Worm (Caenorhabditis elegans) whole organism, L4 larva: ENCODE data around the gene egas-1.

ENCODE experiments used
- F37D6.2 ChIP-seq: sonication (generic microtip); optimal IDR thresholded peaks from 2 replicates; lab custom pipeline; 2016; ENCODE audit warnings: mild to moderate bottlenecking, missing genetic modification characterization, missing compliant biosample characterization
- R02D3.7 ChIP-seq: fragments of 150-350 bp; sonication (generic microtip); optimal IDR thresholded peaks from 3 replicates; lab custom pipeline; 2014; ENCODE audit warnings: missing biosample characterization, missing genetic modification characterization
- ZK546.5 ChIP-seq, 2 experiments: sonication (generic microtip); optimal IDR thresholded peaks; 2 replicates each; lab custom pipeline; 2017; ENCODE audit warnings: missing biosample characterization in 2 of 2, missing genetic modification characterization in 2 of 2
- aha-1 ChIP-seq: fragments of 150-350 bp; peaks from one replicate; lab custom pipeline; 2014; ENCODE audit warnings: missing biosample characterization, missing genetic modification characterization
- ama-1 ChIP-seq: fragments of 150-350 bp; optimal IDR thresholded peaks from 2 replicates; lab custom pipeline; 2014; ENCODE audit warnings: inconsistent platforms, mixed read lengths
- attf-4 ChIP-seq: sonication (generic microtip); optimal IDR thresholded peaks from 3 replicates; lab custom pipeline; 2017; ENCODE audit warnings: missing biosample characterization, missing genetic modification characterization
- ceh-28 ChIP-seq: fragments of 150-350 bp; optimal IDR thresholded peaks from 2 replicates; lab custom pipeline; 2014; ENCODE audit warnings: missing biosample characterization, missing genetic modification reagents, missing genetic modification characterization
- daf-19 ChIP-seq: fragments of 200-800 bp; sonication (Bioruptor generic); conservative IDR thresholded peaks from 2 replicates; pipeline ENCODE4 v1.3.6; 2022; ENCODE audit warnings: missing genetic modification characterization, missing compliant biosample characterization
- dmd-8 ChIP-seq: fragments of 200-800 bp; sonication (Bioruptor generic); IDR thresholded peaks from 2 replicates; pipeline ENCODE4 v1.3.6; 2022; ENCODE audit warnings: missing genetic modification characterization, missing compliant biosample characterization
- dve-1 ChIP-seq: sonication (generic microtip); optimal IDR thresholded peaks from 2 replicates; lab custom pipeline; 2017; ENCODE audit warnings: antibody characterized with exemption, mild to moderate bottlenecking, missing genetic modification characterization, missing compliant biosample characterization; ENCODE audit not compliant: insufficient read depth
- fkh-10 ChIP-seq: fragments of 150-350 bp; optimal IDR thresholded peaks from 2 replicates; lab custom pipeline; 2014; ENCODE audit warnings: missing biosample characterization, missing genetic modification reagents, missing genetic modification characterization
- gei-8 ChIP-seq: fragments of 200-800 bp; sonication (Bioruptor generic); optimal IDR thresholded peaks from 2 replicates; lab custom pipeline; 2018; ENCODE audit warnings: mild to moderate bottlenecking, missing genetic modification characterization, missing compliant biosample characterization
- hif-1 ChIP-seq, 2 experiments: sonication (generic microtip); optimal IDR thresholded peaks; 2 replicates each; lab custom pipeline; 2016 to 2017; ENCODE audit warnings: missing compliant biosample characterization in 2 of 2, missing genetic modification characterization in 2 of 2, missing genetic modification reagents in 2 of 2, missing genotype in 2 of 2, mild to moderate bottlenecking in 1 of 2
- hmg-1.1 ChIP-seq: fragments of 200-800 bp; sonication (Bioruptor generic); IDR thresholded peaks from 2 replicates; pipeline ENCODE4 v1.3.6; 2022; ENCODE audit warnings: missing genetic modification reagents, missing genetic modification characterization, missing compliant biosample characterization
- lin-29 ChIP-seq: fragments of 200-800 bp; sonication (Bioruptor generic); IDR thresholded peaks from 2 replicates; pipeline ENCODE4 v1.3.6; 2022; ENCODE audit warnings: missing genetic modification reagents, missing genetic modification characterization, missing compliant biosample characterization
- lsy-2 ChIP-seq, 2 experiments: fragments of 150-350 bp in 1 of 2; sonication (generic microtip) in 1 of 2; optimal IDR thresholded peaks; 2 replicates each; lab custom pipeline; 2014 to 2017; ENCODE audit warnings: missing biosample characterization in 2 of 2, missing genetic modification characterization in 2 of 2
- madf-9 ChIP-seq: fragments of 200-800 bp; sonication (Bioruptor generic); conservative IDR thresholded peaks from 2 replicates; pipeline ENCODE4 v1.3.6; 2022; ENCODE audit warnings: missing genetic modification reagents, missing genetic modification characterization, missing compliant biosample characterization
- mep-1 ChIP-seq: fragments of 150-350 bp; sonication (generic microtip); optimal IDR thresholded peaks from 3 replicates; lab custom pipeline; 2014; ENCODE audit warnings: missing biosample characterization, missing genetic modification characterization
- mxl-3 ChIP-seq: fragments of 200-800 bp; sonication (Bioruptor generic); optimal IDR thresholded peaks from 2 replicates; lab custom pipeline; 2018; ENCODE audit warnings: mild to moderate bottlenecking, missing genetic modification characterization, missing compliant biosample characterization
- nhr-10 ChIP-seq: fragments of 150-350 bp; optimal IDR thresholded peaks from 2 replicates; lab custom pipeline; 2014; ENCODE audit warnings: missing biosample characterization, missing genetic modification characterization
- nhr-237 ChIP-seq: sonication (generic microtip); optimal IDR thresholded peaks from 2 replicates; lab custom pipeline; 2017; ENCODE audit warnings: missing biosample characterization, missing genetic modification characterization
- nhr-25 ChIP-seq: sonication (generic microtip); optimal IDR thresholded peaks from 2 replicates; lab custom pipeline; 2017; ENCODE audit warnings: missing genetic modification characterization, mild to moderate bottlenecking, missing compliant biosample characterization, antibody characterized with exemption, moderate library complexity, borderline replicate concordance; ENCODE audit not compliant: insufficient read depth
- nhr-6 ChIP-seq: fragments of 150-350 bp; optimal IDR thresholded peaks from 2 replicates; lab custom pipeline; 2014; ENCODE audit warnings: missing biosample characterization, missing genetic modification characterization
- skn-1 ChIP-seq: fragments of 150-350 bp; optimal IDR thresholded peaks from 2 replicates; lab custom pipeline; 2014; ENCODE audit warnings: missing biosample characterization, missing genetic modification characterization
- tag-97 ChIP-seq: fragments of 200-800 bp; sonication (Bioruptor generic); IDR thresholded peaks from 2 replicates; pipeline ENCODE4 v1.3.6; 2022; ENCODE audit warnings: missing genetic modification characterization, missing compliant biosample characterization
- unc-39 ChIP-seq: sonication (generic microtip); optimal IDR thresholded peaks from 2 replicates; lab custom pipeline; 2017; ENCODE audit warnings: missing biosample characterization, missing genetic modification characterization
- unc-62 ChIP-seq, 3 experiments: fragments of 150-350 bp in 1 of 3; sonication (generic microtip); optimal IDR thresholded peaks in 2 of 3; peaks in 1 of 3; 1 replicate in 1 of 3; 2 replicates in 2 of 3; lab custom pipeline; 2014 to 2017; ENCODE audit warnings: missing biosample characterization in 3 of 3, missing genetic modification characterization in 3 of 3, missing genetic modification reagents in 3 of 3, missing genotype in 1 of 3
- zfp-3 ChIP-seq: fragments of 200-800 bp; sonication (Bioruptor generic); conservative IDR thresholded peaks from 2 replicates; pipeline ENCODE4 v1.3.6; 2022; ENCODE audit warnings: missing genetic modification reagents, missing genetic modification characterization, missing compliant biosample characterization
- zip-11 ChIP-seq: fragments of 200-800 bp; sonication (Bioruptor generic); IDR thresholded peaks from 2 replicates; pipeline ENCODE4 v1.3.6; 2022; ENCODE audit warnings: missing genetic modification characterization, missing compliant biosample characterization

The egas-1 gene

ce11 chrV:18639601-18640354, at the start of gene egas-1:
egas-1 (plus strand) TSS chrV:18640304.
- TF ChIP-seq nhr-6 (tag; lab: Kevin White, UChicago), result peak; percentile 22
- peak in 1 of 2 experiments; percentile 15 for TF ChIP-seq lsy-2 (tag; optimal IDR thresholded peaks at IDR 0.05; lab: Kevin White, UChicago)
- peak; percentile 54 for TF ChIP-seq aha-1 (tag; lab: Kevin White, UChicago)
- peak; percentile 39 for TF ChIP-seq ama-1 (lab: Kevin White, UChicago)
- peak; percentile 33 for TF ChIP-seq mep-1 (tag; lab: Kevin White, UChicago)
- no peak for TF ChIP-seq nhr-10 (tag; lab: Kevin White, UChicago)
- peak; percentile 56 for TF ChIP-seq nhr-237 (tag; lab: Kevin White, UChicago)
- peak in 1 of 2 experiments; percentile 89 for TF ChIP-seq unc-62 (GFP tag; optimal IDR thresholded peaks at IDR 0.05 in 1 of 2; lab: Kevin White, UChicago)
- no peak for TF ChIP-seq unc-62 (tag; optimal IDR thresholded peaks at IDR 0.05; lab: Kevin White, UChicago)
- TF ChIP-seq dmd-8 (GFP tag; lab: Robert Waterston, UW), result 0 out of 2 replicates have a peak, but pooled peaks have one; percentile 5
- TF ChIP-seq nhr-25 (tag; lab: Kevin White, UChicago), result peak; percentile 47
- peak; percentile 90; the same call in 1 of the 2 replicates for TF ChIP-seq zfp-3 (GFP tag; lab: Robert Waterston, UW)
- no peak for TF ChIP-seq hif-1 (tag; optimal IDR thresholded peaks at IDR 0.05; lab: Kevin White, UChicago)
- no peak for TF ChIP-seq tag-97 (GFP tag; lab: Robert Waterston, UW)

ce11 chrV:18592448-18592847, 47.7 kb upstream of the egas-1 start, which contains the start of gene grdn-1:
grdn-1 (plus strand) TSS chrV:18592748.
- TF ChIP-seq dve-1 (no peak), nhr-6 (tag; lab: Kevin White, UChicago) (no peak), daf-19 (GFP tag; lab: Robert Waterston, UW) (no peak), gei-8 (GFP tag; lab: Kevin White, UChicago) (no peak), zip-11 (GFP tag; lab: Robert Waterston, UW) (no peak), F37D6.2 (no peak), mxl-3 (GFP tag; lab: Kevin White, UChicago) (no peak), nhr-25 (tag; lab: Kevin White, UChicago) (no peak), hmg-1.1 (no peak), ZK546.5 (tag; optimal IDR thresholded peaks at IDR 0.05; lab: Kevin White, UChicago) (no peak), attf-4 (tag; lab: Kevin White, UChicago) (no peak)

- no peak for TF ChIP-seq madf-9 (GFP tag; lab: Robert Waterston, UW)
- TF ChIP-seq dve-1, result no peak
- no peak for TF ChIP-seq R02D3.7
- TF ChIP-seq ZK546.5 (tag; optimal IDR thresholded peaks at IDR 0.05; lab: Kevin White, UChicago), result no peak
- no peak for TF ChIP-seq nhr-25 (tag; lab: Kevin White, UChicago)
- TF ChIP-seq fkh-10, result no peak
- TF ChIP-seq ceh-28 (tag; lab: Kevin White, UChicago), result no peak
- no peak for TF ChIP-seq ama-1 (lab: Kevin White, UChicago)
Measured at ce11 chrV:18596240-18596639, 43.9 kb upstream of the egas-1 start.

- no peak for TF ChIP-seq R02D3.7
- TF ChIP-seq aha-1 (tag; lab: Kevin White, UChicago), result no peak
- TF ChIP-seq nhr-10 (tag; lab: Kevin White, UChicago), result no peak
Measured at ce11 chrV:18597779-18598178, 42.3 kb upstream of the egas-1 start.

DNA sequence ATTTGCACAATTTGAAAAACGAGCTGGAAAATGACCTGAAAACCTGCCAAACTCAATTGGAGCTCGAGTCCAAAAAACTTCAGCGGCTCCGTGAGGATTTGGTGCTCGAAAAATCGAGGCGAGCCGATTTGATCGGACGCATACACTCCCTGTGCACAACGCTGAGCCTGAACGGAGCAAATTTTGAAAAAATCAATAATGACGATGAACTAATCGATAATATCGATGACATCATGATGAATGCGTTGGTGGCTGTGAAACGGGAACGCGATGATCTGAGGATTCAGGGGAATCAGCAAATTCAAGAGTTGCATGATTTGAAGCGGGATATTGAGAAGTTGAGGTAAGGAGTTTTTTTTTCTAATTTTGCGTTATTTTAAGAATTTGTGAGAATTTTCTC, 34.6 kb upstream of the egas-1 start:
- TF ChIP-seq ceh-28 (tag; lab: Kevin White, UChicago) (peak; percentile 73), skn-1 (tag; lab: Kevin White, UChicago) (no peak)
- TF ChIP-seq, all 104 proteins: peak for 1

DNA sequence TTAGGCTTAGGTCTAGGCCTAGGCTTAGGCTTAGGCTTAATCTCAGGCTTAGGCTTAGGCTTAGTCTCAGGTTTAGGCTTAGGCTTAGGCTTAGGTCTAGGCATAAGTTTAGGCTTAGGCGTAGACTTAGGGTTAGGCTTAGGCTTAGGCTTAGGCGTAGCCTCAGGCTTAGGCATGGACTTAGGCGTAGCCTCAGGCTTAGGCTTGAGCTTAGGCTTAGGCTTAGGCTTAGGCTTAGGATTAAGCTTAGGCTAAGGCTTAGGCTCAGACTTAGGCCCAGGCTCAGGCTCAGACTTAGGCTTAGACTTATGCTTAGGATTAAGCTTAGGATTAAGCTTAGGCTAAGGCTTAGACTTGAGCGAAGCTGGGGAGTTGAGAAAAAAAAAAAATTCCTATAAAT, 26.9 kb upstream of the egas-1 start:
- TF ChIP-seq unc-62 (GFP tag; optimal IDR thresholded peaks at IDR 0.05 in 1 of 2; lab: Kevin White, UChicago), result peak in 1 of 2 experiments; percentile 27
- no peak for TF ChIP-seq unc-62 (tag; optimal IDR thresholded peaks at IDR 0.05; lab: Kevin White, UChicago)
- TF ChIP-seq unc-39, result no peak
- TF ChIP-seq lin-29 (GFP tag; lab: Robert Waterston, UW), result no peak
- TF ChIP-seq attf-4 (tag; lab: Kevin White, UChicago), result no peak
- TF ChIP-seq, all 104 proteins: peak for 1
